Worm (Caenorhabditis elegans): ENCODE data around the gene sucg-1.

sucg-1 gene

DNA sequence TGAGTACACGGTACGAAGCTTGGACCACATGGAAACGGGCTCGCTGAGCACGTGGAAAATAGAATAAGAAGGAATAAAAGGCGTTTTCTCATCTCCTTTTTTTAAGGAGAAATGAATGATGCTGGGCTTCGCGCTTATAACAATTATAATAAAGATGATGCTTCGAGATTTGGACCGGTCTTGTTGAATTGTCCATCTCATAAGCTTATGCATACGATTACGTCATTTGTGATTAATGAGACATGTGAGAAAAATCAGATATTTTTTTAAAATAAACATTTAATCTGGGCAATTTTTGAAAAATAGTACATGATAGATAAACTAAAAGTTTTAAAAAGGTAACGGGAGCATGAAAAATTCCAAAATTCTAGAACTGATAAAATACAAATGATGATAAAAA lies 28.5 kb downstream of the sucg-1 start, which contains the start of gene C46A5.4:
C46A5.4 (minus strand) TSS at position 101 of the 400 bp plus-strand sequence.
- TF ChIP-seq fkh-10 (GFP tag; optimal IDR thresholded peaks at IDR 0.05) (no peak), nhr-71 (tag; optimal IDR thresholded peaks at IDR 0.05) (no peak), egl-27 (tag; optimal IDR thresholded peaks at IDR 0.05) (no peak), unc-86 (tag; optimal IDR thresholded peaks at IDR 0.05) (no peak), fkh-4 (tag; optimal IDR thresholded peaks at IDR 0.05; ENCODE audit: borderline replicate concordance) (no peak), fkh-8 (tag; optimal IDR thresholded peaks at IDR 0.05) (no peak), egl-13 (tag; optimal IDR thresholded peaks at IDR 0.05) (no peak), ceh-82 (tag; optimal IDR thresholded peaks at IDR 0.05) (no peak), nhr-20 (tag; optimal IDR thresholded peaks at IDR 0.05) (no peak), lin-15B (tag; optimal IDR thresholded peaks at IDR 0.05) (no peak), nhr-85 (tag) (no peak), hpl-2 (GFP tag; optimal IDR thresholded peaks at IDR 0.05) (no peak), aly-2 (tag; optimal IDR thresholded peaks at IDR 0.05) (no peak)

DNA sequence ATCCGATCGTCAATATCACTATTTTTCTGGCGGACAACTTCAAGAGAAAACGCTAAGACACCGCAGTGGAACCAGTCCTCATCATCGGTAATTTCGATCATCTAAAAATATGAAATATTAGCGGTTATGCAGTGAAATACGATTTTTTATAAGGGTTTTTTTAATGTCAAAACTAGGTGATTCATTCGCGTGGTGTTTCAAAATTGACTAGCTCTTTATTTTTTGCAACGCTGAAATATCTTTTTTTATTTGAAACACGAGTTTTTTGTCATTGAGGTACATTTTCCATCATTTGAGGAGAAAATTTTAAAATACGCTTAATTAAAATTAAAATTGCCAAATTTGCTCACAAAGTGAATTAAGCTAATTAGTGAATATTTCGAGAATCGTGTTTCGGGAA lies 30.8 kb downstream of the sucg-1 start, which contains the start of gene dsb-3:
dsb-3 (minus strand) TSS at position 101 of the 400 bp plus-strand sequence.
- TF ChIP-seq ces-1 (GFP tag; optimal IDR thresholded peaks at IDR 0.05): no peak
- TF ChIP-seq dsc-1 (tag; optimal IDR thresholded peaks at IDR 0.05): no peak
- TF ChIP-seq nhr-28 (tag; optimal IDR thresholded peaks at IDR 0.05): no peak
- no peak for TF ChIP-seq C34B4.2 (tag; optimal IDR thresholded peaks at IDR 0.05)
- TF ChIP-seq irx-1 (tag; optimal IDR thresholded peaks at IDR 0.05): no peak
- TF ChIP-seq ceh-8 (GFP tag; optimal IDR thresholded peaks at IDR 0.05): no peak
- TF ChIP-seq hlh-4 (tag; optimal IDR thresholded peaks at IDR 0.05): no peak
- TF ChIP-seq mef-2 (tag; optimal IDR thresholded peaks at IDR 0.05): no peak

DNA sequence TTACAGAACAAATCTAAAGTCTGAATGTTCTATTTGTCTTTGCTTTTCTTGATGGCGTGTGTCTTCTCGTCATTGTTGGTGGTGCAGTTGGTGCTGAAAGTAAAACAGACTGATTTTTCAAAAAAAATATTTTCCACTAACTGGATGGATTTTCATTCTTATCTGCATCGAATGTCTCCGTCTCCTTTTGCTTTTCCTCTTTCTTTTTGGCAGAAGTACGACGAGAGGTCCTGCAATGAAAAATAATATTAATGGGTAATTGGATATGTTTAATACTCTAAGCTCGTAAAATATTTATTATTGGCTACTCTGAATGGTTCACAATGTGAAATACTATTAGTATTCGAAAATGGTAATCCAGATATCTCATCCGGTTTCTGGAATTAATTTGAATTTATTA lies 31.4 kb downstream of the sucg-1 start, which contains the start of gene del-7:
del-7 (plus strand) TSS at position 301 of the 400 bp plus-strand sequence.
- no peak for TF ChIP-seq C04F5.9 (tag; optimal IDR thresholded peaks at IDR 0.05)
- TF ChIP-seq mep-1 (tag; optimal IDR thresholded peaks at IDR 0.05): no peak
- no peak for TF ChIP-seq ceh-90 (tag; optimal IDR thresholded peaks at IDR 0.05)
- TF ChIP-seq irx-1 (tag; optimal IDR thresholded peaks at IDR 0.05): no peak
- TF ChIP-seq blmp-1 (tag; optimal IDR thresholded peaks at IDR 0.05): no peak

DNA sequence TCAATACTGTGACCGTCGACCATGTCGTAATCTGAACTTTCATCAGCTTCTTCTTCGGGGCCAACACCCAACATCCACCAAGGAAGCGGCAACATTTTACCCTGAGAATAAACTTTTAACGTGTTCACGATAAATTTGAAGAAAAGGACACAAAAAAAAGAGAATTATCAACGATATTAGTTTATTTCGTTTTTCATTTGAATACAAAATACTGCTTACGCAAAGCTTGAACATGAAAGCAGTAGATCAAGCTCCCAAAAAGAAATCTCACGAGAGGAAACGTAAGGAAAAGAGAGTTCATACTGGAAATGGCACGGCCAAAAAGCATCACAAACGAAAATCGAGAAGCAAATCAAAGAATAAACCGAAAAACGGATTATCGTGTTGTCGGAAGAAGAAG lies 35.0 kb downstream of the sucg-1 start, which contains the start of the genes C46A5.6 and C46A5.1:
C46A5.6 (minus strand) TSS at position 101 of the 400 bp plus-strand sequence.
C46A5.1 (plus strand) TSS at position 184 of the 400 bp plus-strand sequence.
- TF ChIP-seq egl-27 (tag; optimal IDR thresholded peaks at IDR 0.05) (no peak), lin-35 (GFP tag; optimal IDR thresholded peaks at IDR 0.05) (no peak), nhr-85 (tag) (no peak), hpl-2 (GFP tag; optimal IDR thresholded peaks at IDR 0.05) (no peak), sox-4 (tag; optimal IDR thresholded peaks at IDR 0.05) (no peak), ceh-63 (GFP tag; optimal IDR thresholded peaks at IDR 0.05) (no peak), dpl-1 (GFP tag; optimal IDR thresholded peaks at IDR 0.05) (no peak), lin-14 (GFP tag; optimal IDR thresholded peaks at IDR 0.05) (no peak), fkh-8 (tag; optimal IDR thresholded peaks at IDR 0.05) (no peak), pag-3 (tag; optimal IDR thresholded peaks at IDR 0.05; ENCODE audit: borderline replicate concordance, insufficient read depth) (no peak), unc-86 (tag; optimal IDR thresholded peaks at IDR 0.05) (no peak), ama-1 (optimal IDR thresholded peaks at IDR 0.05) (no peak), nhr-76 (tag; optimal IDR thresholded peaks at IDR 0.05) (no peak), alr-1 (tag; optimal IDR thresholded peaks at IDR 0.05; ENCODE audit: borderline replicate concordance) (no peak), Y116A8C.19 (tag; optimal IDR thresholded peaks at IDR 0.05; ENCODE audit: borderline replicate concordance) (no peak), tbx-2 (tag; optimal IDR thresholded peaks at IDR 0.05) (no peak), ceh-90 (tag; optimal IDR thresholded peaks at IDR 0.05) (no peak), nhr-28 (tag; optimal IDR thresholded peaks at IDR 0.05) (no peak), nhr-47 (tag; optimal IDR thresholded peaks at IDR 0.05) (no peak)

Data from whole organism, L1 larva.